Worm (Caenorhabditis elegans): ENCODE data around the gene C12D8.20.

DNA sequence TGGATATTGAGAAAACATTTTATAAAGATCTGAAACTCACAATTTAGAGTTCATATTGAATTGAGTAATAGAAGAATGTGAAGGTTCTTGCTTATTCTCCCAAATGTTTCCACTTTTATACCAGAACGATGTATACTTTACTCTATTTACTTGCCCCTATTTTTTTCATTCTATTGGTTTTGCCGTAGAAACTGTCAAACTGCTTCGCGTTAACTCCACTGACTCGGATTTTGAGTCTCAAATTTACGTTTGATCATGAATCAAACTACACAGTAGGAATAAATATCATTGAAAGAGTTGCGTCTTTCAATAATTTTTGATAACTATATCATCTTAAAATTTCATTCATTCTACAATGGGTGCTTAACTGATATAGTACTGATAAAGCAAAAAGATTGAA, 17.8 kb downstream of the C12D8.20 start, which contains the start of gene fipr-8:
- TF ChIP-seq pag-3 (tag; optimal IDR thresholded peaks at IDR 0.05; ENCODE audit: borderline replicate concordance) = no peak
- no peak for TF ChIP-seq pqm-1 (tag; optimal IDR thresholded peaks at IDR 0.05)
- TF ChIP-seq ceh-9 (tag; optimal IDR thresholded peaks at IDR 0.05) = no peak

Data from whole organism, late embryonic.